Fruit fly (Drosophila melanogaster) whole organism, embryonic: ENCODE results near the gene eas.
A peak's percentile ranks its signal among the peaks of the same experiment; 100 is the strongest.

ENCODE experiments used
- Adf1 ChIP-seq: fragments of 200-800 bp; sonication (Bioruptor generic); IDR thresholded peaks from 2 replicates; pipeline ENCODE4 v1.3.6; 2022; ENCODE audit warnings: missing biosample characterization, missing genetic modification characterization
- CG10267 ChIP-seq: fragments of 200-800 bp; sonication (Bioruptor generic); optimal IDR thresholded peaks from 2 replicates; lab custom pipeline; 2018; ENCODE audit warnings: missing biosample characterization, mild to moderate bottlenecking, missing genetic modification characterization, moderate library complexity
- CG10274 ChIP-seq: fragments of 200-800 bp; sonication (Bioruptor generic); optimal IDR thresholded peaks from 3 replicates; lab custom pipeline; 2017; ENCODE audit warnings: missing biosample characterization, mild to moderate bottlenecking, missing genetic modification characterization
- CG10366 ChIP-seq: fragments of 200-800 bp; sonication (Bioruptor generic); IDR thresholded peaks from 2 replicates; pipeline ENCODE4 v1.3.6; 2022; ENCODE audit warnings: missing biosample characterization, missing genetic modification characterization
- CG11504 ChIP-seq: fragments of 200-800 bp; sonication (Bioruptor generic); optimal IDR thresholded peaks from 3 replicates; lab custom pipeline; 2019; ENCODE audit warnings: missing biosample characterization, mild to moderate bottlenecking, missing genetic modification characterization, moderate library complexity
- CG11696 ChIP-seq: fragments of 200-800 bp; sonication (Bioruptor generic); IDR thresholded peaks from 2 replicates; pipeline ENCODE4 v1.3.6; 2022; ENCODE audit warnings: missing biosample characterization, missing genetic modification characterization
- CG12155 ChIP-seq: fragments of 200-800 bp; sonication (Bioruptor generic); optimal IDR thresholded peaks from 3 replicates; lab custom pipeline; 2016; ENCODE audit warnings: missing biosample characterization, missing genetic modification characterization
- CG12236 ChIP-seq: fragments of 200-800 bp; sonication (Bioruptor generic); optimal IDR thresholded peaks from 2 replicates; lab custom pipeline; 2016; ENCODE audit warnings: missing biosample characterization, missing genetic modification characterization
- CG13296 ChIP-seq: fragments of 200-800 bp; sonication (Bioruptor generic); optimal IDR thresholded peaks from 3 replicates; lab custom pipeline; 2018; ENCODE audit warnings: missing biosample characterization, mild to moderate bottlenecking, missing genetic modification characterization
- CG13424 ChIP-seq: fragments of 200-800 bp; sonication (Bioruptor generic); optimal IDR thresholded peaks from 2 replicates; lab custom pipeline; 2019; ENCODE audit warnings: missing biosample characterization, mild to moderate bottlenecking, missing genetic modification characterization, moderate library complexity
- CG13624 ChIP-seq: fragments of 200-800 bp; sonication (Bioruptor generic); optimal IDR thresholded peaks from 2 replicates; lab custom pipeline; 2016; ENCODE audit warnings: missing biosample characterization, missing genetic modification characterization
- CG14441 ChIP-seq: fragments of 200-800 bp; sonication (Bioruptor generic); IDR thresholded peaks from 2 replicates; pipeline ENCODE4 v1.3.6; 2022; ENCODE audit warnings: missing biosample characterization, missing genetic modification characterization
- CG17328 ChIP-seq: fragments of 200-800 bp; sonication (Bioruptor generic); IDR thresholded peaks from 2 replicates; pipeline ENCODE4 v1.3.6; 2022; ENCODE audit warnings: missing biosample characterization, missing genetic modification characterization
- CG18476 ChIP-seq: fragments of 200-800 bp; sonication (Bioruptor generic); optimal IDR thresholded peaks from 2 replicates; lab custom pipeline; 2016; ENCODE audit warnings: missing biosample characterization, mild to moderate bottlenecking, missing genetic modification characterization
- CG30020 ChIP-seq: fragments of 200-800 bp; optimal IDR thresholded peaks from 2 replicates; lab custom pipeline; 2019; ENCODE audit warnings: missing biosample characterization, mild to moderate bottlenecking, missing genetic modification characterization, moderate library complexity
- CG3995 ChIP-seq: fragments of 200-800 bp; sonication (Bioruptor generic); optimal IDR thresholded peaks from 3 replicates; lab custom pipeline; 2016; ENCODE audit warnings: missing biosample characterization, missing genetic modification characterization
- CG42726 ChIP-seq: fragments of 200-800 bp; sonication (Bioruptor generic); IDR thresholded peaks from 2 replicates; pipeline ENCODE4 v1.3.6; 2022; ENCODE audit warnings: missing biosample characterization, missing genetic modification characterization; ENCODE audit not compliant: partially characterized antibody
- CG5245 ChIP-seq: fragments of 200-800 bp; sonication (Bioruptor generic); optimal IDR thresholded peaks from 3 replicates; lab custom pipeline; 2016; ENCODE audit warnings: missing biosample characterization, missing genetic modification characterization
- CG7556 ChIP-seq: fragments of 200-800 bp; sonication (Bioruptor generic); optimal IDR thresholded peaks from 2 replicates; lab custom pipeline; 2017; ENCODE audit warnings: missing biosample characterization, mild to moderate bottlenecking, missing genetic modification characterization
- CG8290 ChIP-seq, 3 experiments: fragments of 200-800 bp; sonication (Bioruptor generic); optimal IDR thresholded peaks; 2 replicates each; lab custom pipeline; 2016 to 2019; ENCODE audit warnings: missing biosample characterization in 3 of 3, missing genetic modification characterization in 3 of 3, mild to moderate bottlenecking in 2 of 3, moderate library complexity in 1 of 3
- CG9437 ChIP-seq: fragments of 200-800 bp; sonication (Bioruptor generic); optimal IDR thresholded peaks from 2 replicates; lab custom pipeline; 2018; ENCODE audit warnings: missing biosample characterization, mild to moderate bottlenecking, missing genetic modification characterization
- CG9817 ChIP-seq: fragments of 200-800 bp; sonication (Bioruptor generic); optimal IDR thresholded peaks from 2 replicates; lab custom pipeline; 2018; ENCODE audit warnings: missing biosample characterization, mild to moderate bottlenecking, missing genetic modification characterization, moderate library complexity
- D19B ChIP-seq: fragments of 200-800 bp; sonication (Bioruptor generic); optimal IDR thresholded peaks from 2 replicates; lab custom pipeline; 2017; ENCODE audit warnings: missing biosample characterization, mild to moderate bottlenecking, missing genetic modification characterization
- Dad ChIP-seq: fragments of 200-800 bp; sonication (Bioruptor generic); optimal IDR thresholded peaks from 3 replicates; lab custom pipeline; 2016; ENCODE audit warnings: missing biosample characterization, missing genetic modification characterization
- Mrtf ChIP-seq: fragments of 200-800 bp; sonication (Bioruptor generic); IDR thresholded peaks from 3 replicates; pipeline ENCODE4 v1.3.6; 2022; ENCODE audit warnings: missing biosample characterization, missing genetic modification characterization
- NC2α ChIP-seq: fragments of 200-800 bp; sonication (Bioruptor generic); optimal IDR thresholded peaks from 2 replicates; lab custom pipeline; 2016; ENCODE audit warnings: missing biosample characterization, missing genetic modification characterization
- Nf-YB ChIP-seq: fragments of 200-800 bp; sonication (Bioruptor generic); optimal IDR thresholded peaks from 3 replicates; lab custom pipeline; 2019; ENCODE audit warnings: missing biosample characterization, mild to moderate bottlenecking, missing genetic modification characterization, moderate library complexity
- Pdp1 ChIP-seq, 2 experiments: fragments of 200-800 bp; sonication (Bioruptor generic); optimal IDR thresholded peaks; 3 replicates each; lab custom pipeline; 2016; ENCODE audit warnings: missing biosample characterization in 2 of 2, missing genetic modification characterization in 2 of 2, mild to moderate bottlenecking in 1 of 2, moderate library complexity in 1 of 2
- Sry-β ChIP-seq: fragments of 200-800 bp; sonication (Bioruptor generic); optimal IDR thresholded peaks from 2 replicates; lab custom pipeline; 2018; ENCODE audit warnings: missing biosample characterization, mild to moderate bottlenecking, missing genetic modification characterization, moderate library complexity
- ab ChIP-seq: fragments of 200-800 bp; sonication (Bioruptor generic); optimal IDR thresholded peaks from 2 replicates; lab custom pipeline; 2016; ENCODE audit warnings: missing biosample characterization, missing genetic modification characterization
- al ChIP-seq: fragments of 200-800 bp; sonication (Bioruptor generic); IDR thresholded peaks from 2 replicates; pipeline ENCODE4 v1.3.6; 2022; ENCODE audit warnings: missing biosample characterization, missing genetic modification characterization
- ap ChIP-seq: fragments of 200-800 bp; sonication (Bioruptor generic); IDR thresholded peaks from 2 replicates; pipeline ENCODE4 v1.3.6; 2022; ENCODE audit warnings: missing biosample characterization, missing genetic modification characterization
- ara ChIP-seq: fragments of 200-800 bp; sonication (Bioruptor generic); IDR thresholded peaks from 2 replicates; pipeline ENCODE4 v1.3.6; 2022; ENCODE audit warnings: missing biosample characterization, missing genetic modification characterization
- bab2 ChIP-seq: fragments of 200-800 bp; sonication (Bioruptor generic); optimal IDR thresholded peaks from 2 replicates; lab custom pipeline; 2016; ENCODE audit warnings: missing biosample characterization, missing genetic modification characterization
- crc ChIP-seq: fragments of 200-800 bp; sonication (Bioruptor generic); optimal IDR thresholded peaks from 2 replicates; lab custom pipeline; 2016; ENCODE audit warnings: missing biosample characterization, missing genetic modification characterization
- cwo ChIP-seq: fragments of 200-800 bp; sonication (Bioruptor generic); optimal IDR thresholded peaks from 3 replicates; lab custom pipeline; 2017; ENCODE audit warnings: missing biosample characterization, missing genetic modification characterization, mild to moderate bottlenecking, moderate library complexity, missing genetic modification reagents
- disco-r ChIP-seq: fragments of 200-800 bp; sonication (Bioruptor generic); optimal IDR thresholded peaks from 2 replicates; lab custom pipeline; 2016; ENCODE audit warnings: missing biosample characterization, missing genetic modification characterization
- dm ChIP-seq: fragments of 200-800 bp; sonication (Bioruptor generic); optimal IDR thresholded peaks from 3 replicates; lab custom pipeline; 2016; ENCODE audit warnings: missing biosample characterization, missing genetic modification characterization
- eyg ChIP-seq: fragments of 200-800 bp; sonication (Bioruptor generic); optimal IDR thresholded peaks from 3 replicates; lab custom pipeline; 2016; ENCODE audit warnings: missing biosample characterization, missing genetic modification characterization
- lmd ChIP-seq: fragments of 200-800 bp; sonication (Bioruptor generic); IDR thresholded peaks from 2 replicates; pipeline ENCODE4 v1.3.6; 2022; ENCODE audit warnings: missing biosample characterization, missing genetic modification characterization
- lola ChIP-seq, 3 experiments: fragments of >200 bp in 2 of 3; fragments of 200-800 bp in 1 of 3; sonication (Bioruptor generic) in 1 of 3; optimal IDR thresholded peaks; 2 replicates each; lab custom pipeline; 2017 to 2019; ENCODE audit warnings: missing biosample characterization in 3 of 3, missing genetic modification characterization in 3 of 3, mild to moderate bottlenecking in 1 of 3, moderate library complexity in 1 of 3
- p53 ChIP-seq: fragments of 200-800 bp; sonication (Bioruptor generic); optimal IDR thresholded peaks from 2 replicates; lab custom pipeline; 2016; ENCODE audit warnings: missing biosample characterization, missing genetic modification characterization
- rib ChIP-seq: fragments of 200-800 bp; sonication (Bioruptor generic); IDR thresholded peaks from 2 replicates; pipeline ENCODE4 v1.3.6; 2022; ENCODE audit warnings: missing biosample characterization, missing genetic modification characterization
- slou ChIP-seq: fragments of 200-800 bp; sonication (Bioruptor generic); optimal IDR thresholded peaks from 3 replicates; lab custom pipeline; 2016; ENCODE audit warnings: missing biosample characterization, missing genetic modification characterization
- sr ChIP-seq: fragments of 200-800 bp; sonication (Bioruptor generic); IDR thresholded peaks from 3 replicates; pipeline ENCODE4 v1.3.6; 2022; ENCODE audit warnings: missing biosample characterization, missing genetic modification characterization
- ssp ChIP-seq: fragments of 200-800 bp; sonication (Bioruptor generic); IDR thresholded peaks from 2 replicates; pipeline ENCODE4 v1.3.6; 2022; ENCODE audit warnings: missing biosample characterization, missing genetic modification characterization
- stwl ChIP-seq: fragments of 200-800 bp; sonication (Bioruptor generic); optimal IDR thresholded peaks from 3 replicates; lab custom pipeline; 2018; ENCODE audit warnings: missing biosample characterization, mild to moderate bottlenecking, missing genetic modification characterization, moderate library complexity
- tap ChIP-seq: fragments of 200-800 bp; optimal IDR thresholded peaks from 3 replicates; lab custom pipeline; 2019; ENCODE audit warnings: missing biosample characterization, mild to moderate bottlenecking, missing genetic modification characterization, moderate library complexity
- wor ChIP-seq: fragments of 200-800 bp; sonication (Bioruptor generic); IDR thresholded peaks from 2 replicates; pipeline ENCODE4 v1.3.6; 2022; ENCODE audit warnings: missing biosample characterization, missing genetic modification characterization

eas gene

DNA sequence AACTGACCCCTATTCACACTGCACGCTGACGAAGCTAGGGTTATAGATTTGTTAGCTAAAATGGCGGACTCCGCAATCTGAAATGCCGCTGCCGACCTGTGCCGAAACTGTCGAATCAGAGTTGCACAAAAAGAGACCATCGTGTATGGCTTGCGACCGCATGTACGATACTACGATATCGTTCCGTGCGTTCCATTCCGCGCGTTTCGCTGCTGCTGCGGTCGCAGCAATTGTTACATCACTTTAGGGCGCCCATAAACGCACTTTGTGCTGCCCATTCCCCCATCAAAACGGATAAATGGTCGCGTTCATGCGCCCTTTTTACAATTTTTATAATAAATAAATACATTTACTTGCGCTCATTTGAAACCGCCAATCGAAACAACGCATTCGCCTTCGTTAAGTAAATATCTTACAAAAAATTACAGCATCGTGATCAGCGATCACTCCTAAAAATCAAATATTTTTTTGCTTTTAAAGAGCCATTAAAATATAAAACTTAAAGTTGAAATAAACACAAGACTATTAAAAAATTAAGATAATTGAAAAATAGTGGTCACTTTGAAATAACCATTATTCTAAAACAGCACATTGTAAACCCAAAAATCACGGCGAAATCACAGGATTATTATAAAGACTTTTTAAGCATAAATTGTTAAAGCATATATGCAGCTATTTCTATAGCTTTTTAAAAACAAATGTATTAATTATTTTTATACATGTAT lies 42.2 kb downstream of the eas start, which contains the start of gene Cyp1 (continued):
- TF ChIP-seq CG12236 (GFP tag; lab: Kevin White, UChicago) (no peak), CG10267 (tag; lab: Kevin White, UChicago) (no peak), tap (no peak), NC2α (GFP tag; lab: Kevin White, UChicago) (no peak), ssp (GFP tag; lab: Robert Waterston, UW) (peak; percentile 74), wor (no peak), CG3995 (peak; percentile 95), CG7556 (GFP tag; lab: Kevin White, UChicago) (no peak), CG12155 (no peak), CG10366 (peak; percentile 37), rib (GFP tag; lab: Robert Waterston, UW) (peak; percentile 42; the same call in 1 of the 2 replicates), Nf-YB (GFP tag; lab: Kevin White, UChicago) (no peak), CG13424 (tag; lab: Kevin White, UChicago) (peak; percentile 20), ap (GFP tag; lab: Robert Waterston, UW) (peak; percentile 32; the same call in 1 of the 2 replicates), CG5245 (no peak), CG8290 (GFP tag; optimal IDR thresholded peaks at IDR 0.05; lab: Kevin White, UChicago) (peak; percentile 24), CG8290 (tag; optimal IDR thresholded peaks at IDR 0.05; lab: Kevin White, UChicago) (peak; percentile 0 to 80), D19B (GFP tag; lab: Kevin White, UChicago) (no peak), dm (peak; percentile 81), al (GFP tag; lab: Robert Waterston, UW) (0 out of 2 replicates have a peak, but pooled peaks have one; percentile 26), cwo (no peak), CG11696 (GFP tag; lab: Robert Waterston, UW) (peak; percentile 19; the same call in 1 of the 2 replicates), CG18476 (peak; percentile 44), eyg (GFP tag; lab: Kevin White, UChicago) (no peak), sr (GFP tag; lab: Robert Waterston, UW) (0 out of 3 replicates have a peak, but pooled peaks have one; percentile 35), CG13624 (GFP tag; lab: Kevin White, UChicago) (no peak), bab2 (GFP tag; lab: Kevin White, UChicago) (no peak), crc (GFP tag; lab: Kevin White, UChicago) (no peak), CG10274 (GFP tag; lab: Kevin White, UChicago) (no peak), Sry-β (GFP tag; lab: Kevin White, UChicago) (peak; percentile 13), CG9437 (no peak), CG42726 (GFP tag; lab: Robert Waterston, UW) (peak; percentile 92), CG13296 (GFP tag; lab: Kevin White, UChicago) (no peak), p53 (GFP tag; lab: Kevin White, UChicago) (no peak), CG9817 (tag; lab: Kevin White, UChicago) (peak; percentile 38), Dad (GFP tag; lab: Kevin White, UChicago) (no peak), CG30020 (tag; lab: Kevin White, UChicago) (peak; percentile 94), slou (GFP tag; lab: Kevin White, UChicago) (no peak), Adf1 (GFP tag; lab: Robert Waterston, UW) (peak; percentile 88), CG11504 (tag; lab: Kevin White, UChicago) (no peak), Mrtf (GFP tag; lab: Robert Waterston, UW) (no peak; the same call in 2 of the 3 replicates), stwl (tag; lab: Kevin White, UChicago) (peak; percentile 41), lola (GFP tag; optimal IDR thresholded peaks at IDR 0.05; lab: Kevin White, UChicago) (no peak), CG17328 (GFP tag; lab: Robert Waterston, UW) (no peak), disco-r (GFP tag; lab: Kevin White, UChicago) (no peak), ara (GFP tag; lab: Robert Waterston, UW) (no peak; the same call in 1 of the 2 replicates), Pdp1 (GFP tag; optimal IDR thresholded peaks at IDR 0.05; lab: Kevin White, UChicago) (peak in 1 of 2 experiments; percentile 99), ab (GFP tag; lab: Kevin White, UChicago) (no peak), CG14441 (GFP tag; lab: Robert Waterston, UW) (peak; percentile 63), lmd (GFP tag; lab: Robert Waterston, UW) (peak; percentile 55)
